Fruit fly (Drosophila melanogaster) whole organism, prepupa: ENCODE measurements around the gene Spn28Db.
A peak's percentile ranks its signal among the peaks of the same experiment; 100 is the strongest.

Source experiments
- CG10631 ChIP-seq: fragments of 200-800 bp; sonication (Bioruptor generic); optimal IDR thresholded peaks from 2 replicates; lab custom pipeline; 2016; ENCODE audit warnings: missing biosample characterization, missing genetic modification characterization
- CG11294 ChIP-seq: fragments of 200-800 bp; sonication (Bioruptor generic); IDR thresholded peaks from 2 replicates; pipeline ENCODE4 v1.3.6; 2022; ENCODE audit warnings: missing biosample characterization, missing genetic modification characterization
- CG11762 ChIP-seq: fragments of 200-800 bp; sonication (Bioruptor generic); optimal IDR thresholded peaks from 3 replicates; lab custom pipeline; 2016; ENCODE audit warnings: missing biosample characterization, missing genetic modification characterization; ENCODE audit not compliant: insufficient read depth
- CG15336 ChIP-seq: fragments of 200-800 bp; sonication (Bioruptor generic); IDR thresholded peaks from 2 replicates; pipeline ENCODE4 v1.3.6; 2022; ENCODE audit warnings: missing biosample characterization, missing genetic modification characterization
- CG1621 ChIP-seq: fragments of 200-800 bp; sonication (Bioruptor generic); optimal IDR thresholded peaks from 3 replicates; lab custom pipeline; 2018; ENCODE audit warnings: missing biosample characterization, mild to moderate bottlenecking, missing genetic modification characterization
- CG16779 ChIP-seq: fragments of 200-800 bp; sonication (Bioruptor generic); optimal IDR thresholded peaks from 3 replicates; lab custom pipeline; 2017; ENCODE audit warnings: missing biosample characterization, mild to moderate bottlenecking, missing genetic modification characterization
- CG31627 ChIP-seq: fragments of 200-800 bp; sonication (Bioruptor generic); optimal IDR thresholded peaks from 3 replicates; lab custom pipeline; 2016; ENCODE audit warnings: missing biosample characterization, missing genetic modification characterization
- CG32006 ChIP-seq: fragments of 200-800 bp; sonication (Bioruptor generic); optimal IDR thresholded peaks from 3 replicates; lab custom pipeline; 2017; ENCODE audit warnings: missing biosample characterization, mild to moderate bottlenecking, missing genetic modification characterization
- CG34406 ChIP-seq: fragments of 200-800 bp; sonication (Bioruptor generic); optimal IDR thresholded peaks from 3 replicates; lab custom pipeline; 2016; ENCODE audit warnings: missing biosample characterization, missing genetic modification characterization
- CG3919 ChIP-seq: fragments of 200-800 bp; sonication (Bioruptor generic); optimal IDR thresholded peaks from 3 replicates; lab custom pipeline; 2016; ENCODE audit warnings: missing biosample characterization, missing genetic modification characterization
- CG6163 ChIP-seq: fragments of 200-800 bp; sonication (Bioruptor generic); IDR thresholded peaks from 3 replicates; pipeline ENCODE4 v1.3.6; 2022; ENCODE audit warnings: missing biosample characterization, missing genetic modification characterization
- CG6276 ChIP-seq: fragments of 200-800 bp; sonication (Bioruptor generic); optimal IDR thresholded peaks from 2 replicates; lab custom pipeline; 2017; ENCODE audit warnings: missing biosample characterization, mild to moderate bottlenecking, missing genetic modification characterization
- CG6792 ChIP-seq: fragments of 200-800 bp; sonication (Bioruptor generic); optimal IDR thresholded peaks from 3 replicates; lab custom pipeline; 2016; ENCODE audit warnings: missing biosample characterization, missing genetic modification characterization
- CG6854 ChIP-seq: fragments of 200-800 bp; sonication (Bioruptor generic); optimal IDR thresholded peaks from 2 replicates; lab custom pipeline; 2017; ENCODE audit warnings: missing biosample characterization, mild to moderate bottlenecking, missing genetic modification characterization
- CG7368 ChIP-seq: fragments of 200-800 bp; sonication (Bioruptor generic); optimal IDR thresholded peaks from 3 replicates; lab custom pipeline; 2016; ENCODE audit warnings: missing biosample characterization, missing genetic modification characterization
- CG8119 ChIP-seq: fragments of 200-800 bp; sonication (Bioruptor generic); IDR thresholded peaks from 3 replicates; pipeline ENCODE4 v1.3.6; 2022; ENCODE audit warnings: missing biosample characterization, missing genetic modification characterization
- CG8319 ChIP-seq: fragments of 200-800 bp; sonication (Bioruptor generic); optimal IDR thresholded peaks from 3 replicates; lab custom pipeline; 2016; ENCODE audit warnings: missing biosample characterization, missing genetic modification characterization
- CG8632 ChIP-seq: fragments of 200-800 bp; sonication (Bioruptor generic); optimal IDR thresholded peaks from 3 replicates; lab custom pipeline; 2016; ENCODE audit warnings: missing biosample characterization, missing genetic modification characterization
- Eip75B ChIP-seq: fragments of 200-800 bp; sonication (Bioruptor generic); optimal IDR thresholded peaks from 3 replicates; lab custom pipeline; 2016; ENCODE audit warnings: missing biosample characterization, missing genetic modification characterization
- Eip78C ChIP-seq: fragments of 200-800 bp; sonication (Bioruptor generic); peaks from one replicate; lab custom pipeline; 2016; ENCODE audit warnings: missing biosample characterization, missing genetic modification characterization
- Eip93F ChIP-seq: fragments of 200-800 bp; sonication (Bioruptor generic); optimal IDR thresholded peaks from 2 replicates; lab custom pipeline; 2016; ENCODE audit warnings: missing biosample characterization, mild to moderate bottlenecking, missing genetic modification characterization
- Ets21C ChIP-seq: fragments of 200-800 bp; sonication (Bioruptor generic); optimal IDR thresholded peaks from 3 replicates; lab custom pipeline; 2016; ENCODE audit warnings: missing biosample characterization, missing genetic modification characterization
- Ets96B ChIP-seq: fragments of 200-800 bp; optimal IDR thresholded peaks from 2 replicates; lab custom pipeline; 2019; ENCODE audit warnings: missing biosample characterization, mild to moderate bottlenecking, missing genetic modification characterization, moderate library complexity
- Gug ChIP-seq: fragments of 200-800 bp; sonication (Bioruptor generic); IDR thresholded peaks from 2 replicates; pipeline ENCODE4 v1.3.6; 2022; ENCODE audit warnings: missing biosample characterization, missing genetic modification characterization
- Hr38 ChIP-seq: sonication (Bioruptor generic); optimal IDR thresholded peaks from 2 replicates; lab custom pipeline; 2016; ENCODE audit warnings: missing biosample characterization, missing genetic modification characterization
- Hr39 ChIP-seq: fragments of 200-800 bp; sonication (Bioruptor generic); optimal IDR thresholded peaks from 2 replicates; lab custom pipeline; 2016; ENCODE audit warnings: missing biosample characterization, missing genetic modification characterization
- Hr4 ChIP-seq: fragments of 200-800 bp; sonication (Bioruptor generic); optimal IDR thresholded peaks from 3 replicates; lab custom pipeline; 2016; ENCODE audit warnings: missing biosample characterization, missing genetic modification characterization
- Lpt ChIP-seq: fragments of 200-800 bp; sonication (Bioruptor generic); optimal IDR thresholded peaks from 3 replicates; lab custom pipeline; 2016; ENCODE audit warnings: missing biosample characterization, missing genetic modification characterization
- OdsH ChIP-seq: fragments of 200-800 bp; sonication (Bioruptor generic); optimal IDR thresholded peaks from 3 replicates; lab custom pipeline; 2016; ENCODE audit warnings: missing biosample characterization, missing genetic modification characterization
- Smox ChIP-seq: fragments of 200-800 bp; sonication (Bioruptor generic); optimal IDR thresholded peaks from 3 replicates; lab custom pipeline; 2016; ENCODE audit warnings: missing biosample characterization, missing genetic modification characterization
- Sox14 ChIP-seq: fragments of 200-800 bp; sonication (Bioruptor generic); optimal IDR thresholded peaks from 3 replicates; lab custom pipeline; 2016; ENCODE audit warnings: missing biosample characterization, missing genetic modification characterization
- Sox15 ChIP-seq: fragments of 200-800 bp; sonication (Bioruptor generic); optimal IDR thresholded peaks from 3 replicates; lab custom pipeline; 2016; ENCODE audit warnings: missing biosample characterization, missing genetic modification characterization
- achi ChIP-seq: fragments of 200-800 bp; sonication (Bioruptor generic); optimal IDR thresholded peaks from 3 replicates; lab custom pipeline; 2016; ENCODE audit warnings: missing biosample characterization, missing genetic modification characterization
- cyc ChIP-seq: fragments of 200-800 bp; sonication (Bioruptor generic); optimal IDR thresholded peaks from 3 replicates; lab custom pipeline; 2016; ENCODE audit warnings: missing biosample characterization, missing genetic modification characterization
- dac ChIP-seq: fragments of 200-800 bp; sonication (Bioruptor generic); optimal IDR thresholded peaks from 2 replicates; lab custom pipeline; 2017; ENCODE audit warnings: missing biosample characterization, mild to moderate bottlenecking, missing genetic modification characterization
- dsx ChIP-seq: fragments of 200-800 bp; optimal IDR thresholded peaks from 3 replicates; lab custom pipeline; 2019; ENCODE audit warnings: missing biosample characterization, mild to moderate bottlenecking, missing genetic modification characterization, moderate library complexity; ENCODE audit not compliant: poor library complexity, severe bottlenecking
- eg ChIP-seq: fragments of 200-800 bp; sonication (Bioruptor generic); IDR thresholded peaks from 3 replicates; pipeline ENCODE4 v1.3.6; 2022; ENCODE audit warnings: missing biosample characterization, missing genetic modification characterization
- esn ChIP-seq: fragments of 200-800 bp; sonication (Bioruptor generic); optimal IDR thresholded peaks from 2 replicates; lab custom pipeline; 2016; ENCODE audit warnings: missing biosample characterization, mild to moderate bottlenecking, missing genetic modification characterization, moderate library complexity
- fd59A ChIP-seq: fragments of 200-800 bp; sonication (Bioruptor generic); optimal IDR thresholded peaks from 2 replicates; lab custom pipeline; 2017; ENCODE audit warnings: missing biosample characterization, mild to moderate bottlenecking, missing genetic modification characterization, missing genetic modification reagents
- fd85E ChIP-seq: fragments of 200-800 bp; sonication (Bioruptor generic); optimal IDR thresholded peaks from 3 replicates; lab custom pipeline; 2016; ENCODE audit warnings: missing biosample characterization, missing genetic modification characterization
- fkh ChIP-seq: fragments of 200-800 bp; sonication (Bioruptor generic); optimal IDR thresholded peaks from 3 replicates; lab custom pipeline; 2017; ENCODE audit warnings: missing biosample characterization, mild to moderate bottlenecking, missing genetic modification characterization, moderate library complexity
- lz ChIP-seq: fragments of 200-800 bp; sonication (Bioruptor generic); optimal IDR thresholded peaks from 3 replicates; lab custom pipeline; 2016; ENCODE audit warnings: missing biosample characterization, missing genetic modification characterization
- net ChIP-seq: fragments of 200-800 bp; sonication (Bioruptor generic); optimal IDR thresholded peaks from 3 replicates; lab custom pipeline; 2016; ENCODE audit warnings: missing biosample characterization, missing genetic modification characterization
- salr ChIP-seq, 2 experiments: fragments of 200-800 bp; sonication (Bioruptor generic); optimal IDR thresholded peaks; 3 replicates each; lab custom pipeline; 2016 to 2018; ENCODE audit warnings: missing biosample characterization in 2 of 2, missing genetic modification characterization in 2 of 2, mild to moderate bottlenecking in 1 of 2
- svp ChIP-seq: fragments of 200-800 bp; sonication (Bioruptor generic); peaks from one replicate; lab custom pipeline; 2016; ENCODE audit warnings: missing biosample characterization, missing genetic modification characterization
- topi ChIP-seq: fragments of 200-800 bp; sonication (Bioruptor generic); optimal IDR thresholded peaks from 3 replicates; lab custom pipeline; 2016; ENCODE audit warnings: missing biosample characterization, missing genetic modification characterization
- vri ChIP-seq: fragments of 200-800 bp; sonication (Bioruptor generic); optimal IDR thresholded peaks from 3 replicates; lab custom pipeline; 2016; ENCODE audit warnings: missing biosample characterization, mild to moderate bottlenecking, missing genetic modification characterization

Spn28Db gene

dm6 chr2L:7850406-7850805, 40.1 kb downstream of the Spn28Db start:
- TF ChIP-seq fd85E (GFP tag; lab: Kevin White, UChicago), result no peak
- no peak for TF ChIP-seq CG34406 (GFP tag; lab: Kevin White, UChicago)
- TF ChIP-seq eg (GFP tag; lab: Robert Waterston, UW), result no peak
- TF ChIP-seq CG6163, result no peak
- TF ChIP-seq cyc (GFP tag; lab: Kevin White, UChicago), result no peak
- TF ChIP-seq vri, result no peak
- no peak for TF ChIP-seq OdsH
- no peak for TF ChIP-seq CG1621 (tag; lab: Kevin White, UChicago)
- TF ChIP-seq svp, result no peak
- no peak for TF ChIP-seq Smox (GFP tag; lab: Kevin White, UChicago)
- TF ChIP-seq CG11762, result no peak
- TF ChIP-seq CG8632 (GFP tag; lab: Kevin White, UChicago), result no peak
- TF ChIP-seq Ets21C (GFP tag; lab: Kevin White, UChicago), result no peak
- no peak for TF ChIP-seq Hr39 (GFP tag; lab: Kevin White, UChicago)
- no peak for TF ChIP-seq esn (GFP tag; lab: Kevin White, UChicago)
- TF ChIP-seq fd59A (GFP tag; lab: Kevin White, UChicago), result no peak
- TF ChIP-seq CG31627, result no peak

DNA sequence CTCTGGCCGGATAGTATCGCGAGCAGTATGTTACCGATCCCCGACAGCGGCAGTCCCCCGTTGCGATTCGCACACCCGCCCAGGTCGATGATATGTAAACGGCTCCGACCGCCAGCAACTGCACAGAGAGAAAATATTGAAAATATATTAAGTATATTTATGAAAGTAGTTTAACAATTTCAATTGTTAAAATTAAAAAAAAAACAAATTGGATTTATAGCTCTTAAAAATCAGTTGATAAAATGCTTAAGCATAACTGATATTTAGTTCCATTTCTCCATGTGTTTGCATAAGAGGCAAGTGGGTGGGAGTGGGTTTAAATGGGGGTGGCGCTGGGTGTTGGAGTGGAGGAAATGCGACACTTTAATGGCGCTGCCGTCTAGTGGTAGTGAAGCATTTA, 41.0 kb downstream of the Spn28Db start:
- TF ChIP-seq CG10631 (GFP tag; lab: Kevin White, UChicago) (peak; percentile 10), CG8119 (GFP tag; lab: Robert Waterston, UW) (peak; percentile 35; the same call in 1 of the 3 replicates), CG8319 (GFP tag; lab: Kevin White, UChicago) (no peak), achi (peak; percentile 12), Gug (GFP tag; lab: Robert Waterston, UW) (no peak), Eip78C (GFP tag; lab: Kevin White, UChicago) (peak; percentile 58), CG32006 (GFP tag; lab: Kevin White, UChicago) (peak; percentile 33), CG6163 (peak; percentile 37; the same call in 1 of the 3 replicates)

DNA sequence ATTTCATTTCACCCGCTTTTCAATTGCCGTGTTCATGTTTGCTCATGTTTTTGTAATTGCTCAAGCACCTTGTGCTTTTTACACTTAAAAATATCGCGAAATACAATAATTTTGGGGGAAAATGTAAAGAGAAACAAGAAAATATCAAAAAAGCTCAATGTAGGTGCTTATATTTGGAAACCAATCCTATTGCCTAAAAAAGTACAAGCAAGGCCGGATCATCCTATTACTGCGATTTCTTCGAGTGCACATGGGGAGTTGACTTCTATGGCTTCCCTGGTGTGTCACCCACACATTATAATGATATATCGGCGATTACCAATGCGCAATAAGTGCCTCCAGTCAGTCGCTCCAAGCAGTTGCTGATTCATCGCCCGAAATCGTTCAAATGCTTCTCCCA, 49.3 kb downstream of the Spn28Db start:
- TF ChIP-seq Ets96B (no peak), CG11762 (no peak), eg (GFP tag; lab: Robert Waterston, UW) (no peak), CG6854 (GFP tag; lab: Kevin White, UChicago) (no peak), CG16779 (tag; lab: Kevin White, UChicago) (no peak), CG15336 (GFP tag; lab: Robert Waterston, UW) (no peak), Eip93F (GFP tag; lab: Kevin White, UChicago) (no peak), CG3919 (no peak), esn (GFP tag; lab: Kevin White, UChicago) (peak; percentile 51), CG6163 (no peak), CG11294 (GFP tag; lab: Robert Waterston, UW) (no peak), CG1621 (tag; lab: Kevin White, UChicago) (no peak), Gug (GFP tag; lab: Robert Waterston, UW) (no peak), net (GFP tag; lab: Kevin White, UChicago) (no peak), CG34406 (GFP tag; lab: Kevin White, UChicago) (no peak), CG31627 (peak; percentile 52), CG7368 (GFP tag; lab: Kevin White, UChicago) (no peak), CG8319 (GFP tag; lab: Kevin White, UChicago) (no peak), topi (peak; percentile 18), cyc (GFP tag; lab: Kevin White, UChicago) (peak; percentile 36), Hr39 (GFP tag; lab: Kevin White, UChicago) (peak; percentile 55), fd59A (GFP tag; lab: Kevin White, UChicago) (no peak), CG8119 (GFP tag; lab: Robert Waterston, UW) (no peak), CG6792 (GFP tag; lab: Kevin White, UChicago) (no peak), lz (GFP tag; lab: Kevin White, UChicago) (peak; percentile 21), fkh (GFP tag; lab: Kevin White, UChicago) (no peak), Eip75B (GFP tag; lab: Kevin White, UChicago) (no peak), CG6276 (GFP tag; lab: Kevin White, UChicago) (no peak), dac (no peak), svp (peak; percentile 49), Lpt (no peak), dsx (GFP tag; lab: Kevin White, UChicago) (no peak), OdsH (no peak), Hr4 (GFP tag; lab: Kevin White, UChicago) (no peak), Sox15 (GFP tag; lab: Kevin White, UChicago) (no peak), salr (GFP tag; optimal IDR thresholded peaks at IDR 0.05; lab: Kevin White, UChicago) (no peak), Sox14 (GFP tag; lab: Kevin White, UChicago) (no peak), Hr38 (no peak), CG10631 (GFP tag; lab: Kevin White, UChicago) (no peak), CG32006 (GFP tag; lab: Kevin White, UChicago) (no peak)
